Fruit fly (Drosophila melanogaster): ENCODE data around the gene Pi3K21B.

dm6 chr2L:300006-300405 lies 2.3 kb downstream of the Pi3K21B start:
- TF ChIP-seq psq (optimal IDR thresholded peaks at IDR 0.05) (no peak), Sin3A (optimal IDR thresholded peaks at IDR 0.05) (no peak), h (optimal IDR thresholded peaks at IDR 0.05) (no peak)

All from Kc167 (cell line).